Worm (Caenorhabditis elegans) whole organism, late embryonic: ENCODE results near the gene C45E5.1.

ENCODE experiments used
- K09A11.1 ChIP-seq: sonication (generic microtip); optimal IDR thresholded peaks from 2 replicates; lab custom pipeline; 2017; ENCODE audit warnings: antibody characterized with exemption, mild to moderate bottlenecking, missing genetic modification characterization, missing compliant biosample characterization; ENCODE audit not compliant: insufficient read depth
- elt-2 ChIP-seq: sonication (generic microtip); optimal IDR thresholded peaks from 2 replicates; lab custom pipeline; 2016; ENCODE audit warnings: missing genetic modification reagents, missing genetic modification characterization, missing compliant biosample characterization
- fkh-6 ChIP-seq: sonication (generic microtip); optimal IDR thresholded peaks from 2 replicates; lab custom pipeline; 2016; ENCODE audit warnings: missing genetic modification characterization, missing compliant biosample characterization
- nfya-1 ChIP-seq: sonication (generic microtip); optimal IDR thresholded peaks from 2 replicates; lab custom pipeline; 2017; ENCODE audit warnings: missing genetic modification characterization, mild to moderate bottlenecking, missing compliant biosample characterization, antibody characterized with exemption, moderate library complexity
- nhr-11 ChIP-seq: fragments of 150-350 bp; optimal IDR thresholded peaks from 2 replicates; lab custom pipeline; 2014; ENCODE audit warnings: missing biosample characterization, missing genetic modification characterization
- pros-1 ChIP-seq: fragments of 150-350 bp; optimal IDR thresholded peaks from 2 replicates; lab custom pipeline; 2014; ENCODE audit warnings: missing biosample characterization, missing genetic modification reagents, missing genetic modification characterization
- rnt-1 ChIP-seq: sonication (generic microtip); optimal IDR thresholded peaks from 2 replicates; lab custom pipeline; 2016; ENCODE audit warnings: missing genetic modification characterization, missing compliant biosample characterization
- sox-2 ChIP-seq: fragments of 200-800 bp; sonication (Bioruptor generic); IDR thresholded peaks from 2 replicates; pipeline ENCODE4 v1.3.6; 2022; ENCODE audit warnings: missing genetic modification reagents, missing genetic modification characterization, missing compliant biosample characterization

ce11 chrIV:5764392-5764791 lies 20.2 kb downstream of the C45E5.1 start:
- TF ChIP-seq fkh-6 (tag; lab: Kevin White, UChicago), result no peak
- no peak for TF ChIP-seq nhr-11
- TF ChIP-seq rnt-1, result no peak
- no peak for TF ChIP-seq pros-1 (tag; lab: Kevin White, UChicago)
- no peak for TF ChIP-seq nfya-1 (tag; lab: Kevin White, UChicago)
- no peak for TF ChIP-seq K09A11.1 (tag; lab: Kevin White, UChicago)
- no peak for TF ChIP-seq sox-2
- no peak for TF ChIP-seq elt-2 (tag; lab: Kevin White, UChicago)
